Fruit fly (Drosophila melanogaster): ENCODE measurements around the gene eIF2A.

Gene eIF2A

dm6 chr3L:21808003-21808530 lies 16.5 kb upstream of the eIF2A start (continued):
- no peak for TF ChIP-seq stc (GFP tag; IDR thresholded peaks at IDR 0.05)
- no peak for TF ChIP-seq CG30020 (tag; optimal IDR thresholded peaks at IDR 0.05)
- TF ChIP-seq Aef1 (GFP tag; IDR thresholded peaks at IDR 0.05): 0 out of 3 replicates have a peak, but pooled peaks have one; percentile 21
- TF ChIP-seq dan (GFP tag; IDR thresholded peaks at IDR 0.05): no peak
- TF ChIP-seq ato (GFP tag; IDR thresholded peaks at IDR 0.05; ENCODE audit: partially characterized antibody): no peak
- TF ChIP-seq trem (tag; optimal IDR thresholded peaks at IDR 0.05): peak; percentile 71
- no peak for TF ChIP-seq CG15269 (tag; optimal IDR thresholded peaks at IDR 0.05)
- TF ChIP-seq kay (GFP tag; optimal IDR thresholded peaks at IDR 0.05): no peak
- peak; percentile 5 for TF ChIP-seq CG12219 (GFP tag; optimal IDR thresholded peaks at IDR 0.05)
- peak; percentile 57; the same call in 1 of the 3 replicates for TF ChIP-seq otp (GFP tag; IDR thresholded peaks at IDR 0.05)
- TF ChIP-seq bigmax (GFP tag; optimal IDR thresholded peaks at IDR 0.05): no peak
- no peak for TF ChIP-seq CG16779 (GFP tag; IDR thresholded peaks at IDR 0.05)
- no peak for TF ChIP-seq fu2 (GFP tag; optimal IDR thresholded peaks at IDR 0.05)
- TF ChIP-seq CG1832 (GFP tag; optimal IDR thresholded peaks at IDR 0.05): no peak
- TF ChIP-seq wor (GFP tag; IDR thresholded peaks at IDR 0.05): peak; percentile 19; the same call in 1 of the 2 replicates
- TF ChIP-seq CG33557 (GFP tag; optimal IDR thresholded peaks at IDR 0.05): peak; percentile 57
- TF ChIP-seq eve (GFP tag; optimal IDR thresholded peaks at IDR 0.05): no peak
- TF ChIP-seq Ets65A (GFP tag): peak; percentile 41
- peak; percentile 97 for TF ChIP-seq Nf-YC (tag; optimal IDR thresholded peaks at IDR 0.05)
- TF ChIP-seq dm (GFP tag; optimal IDR thresholded peaks at IDR 0.05): no peak
- TF ChIP-seq repo (GFP tag; optimal IDR thresholded peaks at IDR 0.05): no peak
- TF ChIP-seq ssp (GFP tag; IDR thresholded peaks at IDR 0.05): peak; percentile 38; the same call in 1 of the 2 replicates
- no peak for TF ChIP-seq hth (optimal IDR thresholded peaks at IDR 0.05)
- peak; percentile 2 for TF ChIP-seq CG6813 (GFP tag; optimal IDR thresholded peaks at IDR 0.05)
- no peak for TF ChIP-seq CG3838 (GFP tag; optimal IDR thresholded peaks at IDR 0.05)
- TF ChIP-seq cato (GFP tag; optimal IDR thresholded peaks at IDR 0.05; ENCODE audit: borderline replicate concordance): peak; percentile 3
- no peak for TF ChIP-seq CG4282 (GFP tag; optimal IDR thresholded peaks at IDR 0.05)
- no peak for TF ChIP-seq CG12071 (GFP tag; optimal IDR thresholded peaks at IDR 0.05)
- TF ChIP-seq prd (optimal IDR thresholded peaks at IDR 0.05): no peak
- TF ChIP-seq prd (GFP tag; IDR thresholded peaks at IDR 0.05): peak; percentile 78
- TF ChIP-seq CG2712 (tag; optimal IDR thresholded peaks at IDR 0.05): peak; percentile 85
- peak; percentile 82 for TF ChIP-seq CG17361 (GFP tag; IDR thresholded peaks at IDR 0.05)
- TF ChIP-seq CG4404 (GFP tag; IDR thresholded peaks at IDR 0.05): no peak
- peak; percentile 65 for TF ChIP-seq esg (GFP tag; conservative IDR thresholded peaks at IDR 0.05)
- no peak for TF ChIP-seq scrt (GFP tag; optimal IDR thresholded peaks at IDR 0.05)
- TF ChIP-seq Doc3 (GFP tag; IDR thresholded peaks at IDR 0.05; ENCODE audit: partially characterized antibody): no peak
- TF ChIP-seq NC2α (GFP tag; optimal IDR thresholded peaks at IDR 0.05): no peak
- TF ChIP-seq CG6683 (GFP tag; optimal IDR thresholded peaks at IDR 0.05): no peak
- TF ChIP-seq ftz-f1 (GFP tag; optimal IDR thresholded peaks at IDR 0.05): no peak
- peak; percentile 47; the same call in 1 of the 2 replicates for TF ChIP-seq CG14667 (GFP tag; IDR thresholded peaks at IDR 0.05)
- TF ChIP-seq TFAM (GFP tag; optimal IDR thresholded peaks at IDR 0.05): no peak
- TF ChIP-seq chif (GFP tag; optimal IDR thresholded peaks at IDR 0.05): no peak
- peak in 1 of 2 experiments; percentile 66 for TF ChIP-seq dpn (GFP tag; optimal IDR thresholded peaks at IDR 0.05)
- no peak for TF ChIP-seq CG17912 (GFP tag; optimal IDR thresholded peaks at IDR 0.05)
- TF ChIP-seq CG18476 (GFP tag; optimal IDR thresholded peaks at IDR 0.05): no peak
- no peak for TF ChIP-seq CG9797 (GFP tag; optimal IDR thresholded peaks at IDR 0.05)
- no peak for TF ChIP-seq bab2 (GFP tag; optimal IDR thresholded peaks at IDR 0.05)
- peak; percentile 38 for TF ChIP-seq caup (GFP tag; optimal IDR thresholded peaks at IDR 0.05; ENCODE audit: severe bottlenecking)
- no peak for TF ChIP-seq pb (GFP tag; optimal IDR thresholded peaks at IDR 0.05)
- no peak for TF ChIP-seq CG2678 (tag; optimal IDR thresholded peaks at IDR 0.05)
- TF ChIP-seq CG15514 (GFP tag; optimal IDR thresholded peaks at IDR 0.05): no peak
